Fruit fly (Drosophila melanogaster) whole organism, adult: ENCODE measurements around the gene cpx.

ENCODE experiments used
- CG11617 ChIP-seq: fragments of 200-800 bp; sonication (Bioruptor generic); optimal IDR thresholded peaks from 2 replicates; lab custom pipeline; 2017; ENCODE audit warnings: mild to moderate bottlenecking, missing biosample characterization, missing genetic modification reagents, missing genetic modification characterization
- cic ChIP-seq: fragments of 200-800 bp; sonication (Bioruptor generic); optimal IDR thresholded peaks from 2 replicates; lab custom pipeline; 2017; ENCODE audit warnings: missing biosample characterization, mild to moderate bottlenecking, missing genetic modification characterization, moderate library complexity
- kay ChIP-seq: fragments of 200-800 bp; sonication (Bioruptor generic); peaks from one replicate; lab custom pipeline; 2016; ENCODE audit warnings: missing biosample characterization, missing genetic modification characterization, borderline replicate concordance

- TF ChIP-seq kay (GFP tag; lab: Kevin White, UChicago) (no peak), cic (GFP tag; lab: Kevin White, UChicago) (no peak), CG11617 (no peak)
These were observed 47.6 kb upstream of the cpx start, which contains the start of gene CG14641 for dm6 chr3R:4232139-4233017.
